Worm (Caenorhabditis elegans) whole organism, young adult: ENCODE data around the gene T06C10.3.

Experiments used
- bed-2 ChIP-seq: fragments of 200-800 bp; sonication (Bioruptor generic); IDR thresholded peaks from 2 replicates; pipeline ENCODE4 v1.3.6; 2022; ENCODE audit warnings: missing genetic modification reagents, missing genetic modification characterization, missing compliant biosample characterization
- mxl-1 ChIP-seq: sonication (generic microtip); optimal IDR thresholded peaks from 2 replicates; lab custom pipeline; 2016; ENCODE audit warnings: missing genetic modification characterization, missing compliant biosample characterization
- nhr-90 ChIP-seq: sonication (generic microtip); optimal IDR thresholded peaks from 2 replicates; lab custom pipeline; 2016; ENCODE audit warnings: missing genotype, mild to moderate bottlenecking, missing genetic modification characterization, missing compliant biosample characterization
- snpc-1.1 ChIP-seq: sonication (generic microtip); optimal IDR thresholded peaks from 2 replicates; lab custom pipeline; 2017; ENCODE audit warnings: missing genetic modification characterization, mild to moderate bottlenecking, missing compliant biosample characterization, antibody characterized with exemption, moderate library complexity, missing genotype, missing genetic modification reagents; ENCODE audit not compliant: insufficient read depth
- snpc-4 ChIP-seq, 5 experiments: fragments of 150-350 bp in 1 of 5; sonication (generic microtip) in 4 of 5; optimal IDR thresholded peaks; 2 replicates each; lab custom pipeline; 2014 to 2018; ENCODE audit warnings: missing genetic modification characterization in 5 of 5, missing biosample characterization in 3 of 5, antibody characterized with exemption in 2 of 5, mild to moderate bottlenecking in 2 of 5, missing compliant biosample characterization in 2 of 5, missing genotype in 2 of 5, moderate library complexity in 2 of 5, missing genetic modification reagents in 1 of 5
- unc-62 ChIP-seq: fragments of 150-350 bp; optimal IDR thresholded peaks from 2 replicates; lab custom pipeline; 2014; ENCODE audit warnings: missing biosample characterization, missing genetic modification reagents, missing genetic modification characterization

- no peak for TF ChIP-seq snpc-4 (GFP tag; optimal IDR thresholded peaks at IDR 0.05; lab: Kevin White, UChicago)
- TF ChIP-seq snpc-4 (tag; optimal IDR thresholded peaks at IDR 0.05; lab: Kevin White, UChicago) = no peak
- TF ChIP-seq unc-62 (GFP tag; lab: Kevin White, UChicago) = no peak
- TF ChIP-seq snpc-1.1 (tag; lab: Kevin White, UChicago) = no peak
- TF ChIP-seq mxl-1 = no peak
- no peak for TF ChIP-seq nhr-90 (tag; lab: Kevin White, UChicago)
- TF ChIP-seq bed-2 (GFP tag; lab: Robert Waterston, UW) = no peak
Observed at ce11 chrIV:7914991-7915390, 44.4 kb downstream of the T06C10.3 start, which contains the start of gene C49H3.4.
